Fruit fly (Drosophila melanogaster): Measurements from ENCODE around the gene obst-I.

Gene obst-I

DNA sequence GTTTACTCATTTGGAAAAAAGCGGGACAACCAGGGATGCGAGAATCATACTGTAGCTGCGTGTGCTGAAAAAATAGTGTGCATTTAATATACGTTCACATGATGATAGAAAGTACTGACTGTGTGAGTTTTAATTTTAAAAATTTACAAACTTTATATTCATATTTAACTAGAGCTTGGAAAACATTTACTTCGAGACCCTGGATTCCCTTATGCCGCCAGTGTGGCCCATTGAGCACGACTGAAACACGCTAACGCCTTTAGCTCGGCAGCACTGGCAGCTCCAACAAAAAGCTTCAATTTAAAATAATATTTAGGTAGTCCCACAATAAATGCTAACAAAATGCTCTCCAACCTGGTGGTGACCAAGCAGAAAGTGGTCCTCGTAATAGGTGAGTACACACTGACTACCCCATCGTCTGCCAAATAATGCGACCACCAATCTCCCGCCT lies 10.2 kb upstream of the obst-I start, which contains the start of the genes CG1275 and Elp5 (continued):
- TF ChIP-seq CG8388 (GFP tag; optimal IDR thresholded peaks at IDR 0.05) (peak; percentile 96), HLH54F (GFP tag; optimal IDR thresholded peaks at IDR 0.05) (peak; percentile 97), CG3726 (GFP tag; IDR thresholded peaks at IDR 0.05) (peak; percentile 99), Mes4 (GFP tag; optimal IDR thresholded peaks at IDR 0.05) (peak; percentile 94), CG5953 (GFP tag; IDR thresholded peaks at IDR 0.05) (peak; percentile 99), CG4854 (GFP tag; optimal IDR thresholded peaks at IDR 0.05) (peak; percentile 97), CG3281 (GFP tag; optimal IDR thresholded peaks at IDR 0.05) (peak; percentile 96), pros (GFP tag; optimal IDR thresholded peaks at IDR 0.05) (peak; percentile 40), CG14050 (GFP tag; IDR thresholded peaks at IDR 0.05) (peak; percentile 99), Med (GFP tag) (peak; percentile 100), Poxn (GFP tag; IDR thresholded peaks at IDR 0.05) (peak; percentile 98), Opbp (GFP tag; IDR thresholded peaks at IDR 0.05; ENCODE audit: partially characterized antibody) (no peak), dati (GFP tag; IDR thresholded peaks at IDR 0.05) (peak; percentile 99), CG10462 (GFP tag; optimal IDR thresholded peaks at IDR 0.05) (peak; percentile 96), Atf-2 (GFP tag; optimal IDR thresholded peaks at IDR 0.05) (peak; percentile 97), CG4424 (GFP tag; optimal IDR thresholded peaks at IDR 0.05) (peak; percentile 98), Antp (GFP tag; optimal IDR thresholded peaks at IDR 0.05) (peak; percentile 96), unc-4 (GFP tag; IDR thresholded peaks at IDR 0.05; ENCODE audit: partially characterized antibody) (no peak), CG10209 (GFP tag; optimal IDR thresholded peaks at IDR 0.05) (peak; percentile 98), CG6854 (GFP tag; optimal IDR thresholded peaks at IDR 0.05) (peak; percentile 88), yki (optimal IDR thresholded peaks at IDR 0.05) (no peak), Fer3 (tag; optimal IDR thresholded peaks at IDR 0.05) (peak; percentile 99), tx (GFP tag; optimal IDR thresholded peaks at IDR 0.05) (peak; percentile 96), Bdp1 (GFP tag; optimal IDR thresholded peaks at IDR 0.05) (peak; percentile 93), CG34376 (GFP tag; optimal IDR thresholded peaks at IDR 0.05) (peak; percentile 97), gsb-n (tag; optimal IDR thresholded peaks at IDR 0.05) (peak; percentile 97), CG1529 (GFP tag; optimal IDR thresholded peaks at IDR 0.05) (peak; percentile 97), CG17328 (GFP tag; IDR thresholded peaks at IDR 0.05) (peak; percentile 99), ash1 (GFP tag; optimal IDR thresholded peaks at IDR 0.05) (peak; percentile 80), chif (GFP tag; optimal IDR thresholded peaks at IDR 0.05) (peak; percentile 95 to 97), nau (GFP tag; optimal IDR thresholded peaks at IDR 0.05) (no peak), ase (GFP tag; IDR thresholded peaks at IDR 0.05) (peak; percentile 100), Side (GFP tag; optimal IDR thresholded peaks at IDR 0.05) (peak; percentile 96), Sry-β (GFP tag; optimal IDR thresholded peaks at IDR 0.05) (peak; percentile 80), GATAe (GFP tag; conservative IDR thresholded peaks at IDR 0.05) (peak; percentile 99), crc (GFP tag; optimal IDR thresholded peaks at IDR 0.05) (peak; percentile 93), cad (GFP tag; optimal IDR thresholded peaks at IDR 0.05) (no peak), Nf-YB (GFP tag; optimal IDR thresholded peaks at IDR 0.05) (peak; percentile 87), Sin3A (optimal IDR thresholded peaks at IDR 0.05) (peak; percentile 39), Fer2 (tag; optimal IDR thresholded peaks at IDR 0.05) (peak; percentile 98), pzg (GFP tag; optimal IDR thresholded peaks at IDR 0.05) (peak; percentile 64), Max (GFP tag; optimal IDR thresholded peaks at IDR 0.05) (peak; percentile 94), CG32772 (GFP tag; IDR thresholded peaks at IDR 0.05) (peak; percentile 100), Neu2 (GFP tag; optimal IDR thresholded peaks at IDR 0.05; ENCODE audit: borderline replicate concordance) (peak; percentile 87), gt (GFP tag; IDR thresholded peaks at IDR 0.05) (peak; percentile 99), zen2 (GFP tag; IDR thresholded peaks at IDR 0.05; ENCODE audit: partially characterized antibody) (no peak), CG6254 (GFP tag; optimal IDR thresholded peaks at IDR 0.05) (peak; percentile 91), CG3163 (GFP tag; optimal IDR thresholded peaks at IDR 0.05) (peak; percentile 82), CG12659 (GFP tag; optimal IDR thresholded peaks at IDR 0.05) (peak; percentile 99), dpn (GFP tag; optimal IDR thresholded peaks at IDR 0.05) (peak; percentile 97 to 98), CG13287 (GFP tag; IDR thresholded peaks at IDR 0.05; ENCODE audit: partially characterized antibody) (peak; percentile 37; the same call in 1 of the 2 replicates)

Measured in whole organism, embryonic.